Fruit fly (Drosophila melanogaster): ENCODE data around the gene CG42238.

DNA sequence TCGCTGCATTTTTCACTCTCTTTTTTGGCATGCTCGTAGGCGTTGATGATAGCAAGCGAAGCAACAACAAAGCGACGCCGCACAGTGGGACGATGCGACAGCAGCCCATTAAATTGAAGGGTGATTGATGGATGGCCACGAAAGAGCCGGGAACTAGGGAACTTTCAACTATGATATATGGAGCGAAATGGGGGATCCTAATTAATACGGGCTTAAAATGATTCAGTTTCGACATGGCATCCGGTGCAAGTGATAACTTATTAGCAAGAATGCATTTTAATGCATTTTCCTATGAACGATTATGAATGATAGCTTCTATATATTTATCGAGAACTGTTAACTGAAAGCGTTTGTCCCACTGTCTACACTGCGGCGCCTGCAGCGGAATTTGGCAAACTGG lies 108.8 kb downstream of the CG42238 start:
- TF ChIP-seq lola (GFP tag; optimal IDR thresholded peaks at IDR 0.05), result no peak
- TF ChIP-seq ey (GFP tag; optimal IDR thresholded peaks at IDR 0.05), result no peak
- no peak for TF ChIP-seq CG32264 (GFP tag; optimal IDR thresholded peaks at IDR 0.05)
